Fruit fly (Drosophila melanogaster) whole organism, embryonic: ENCODE results near the gene mthl1.
A peak's percentile ranks its signal among the peaks of the same experiment; 100 is the strongest.

Source experiments
- Bdp1 ChIP-seq: fragments of 200-800 bp; sonication (Bioruptor generic); optimal IDR thresholded peaks from 3 replicates; lab custom pipeline; 2016; ENCODE audit warnings: missing biosample characterization, missing genetic modification characterization
- CG10147 ChIP-seq: fragments of 200-800 bp; sonication (Bioruptor generic); optimal IDR thresholded peaks from 2 replicates; lab custom pipeline; 2019; ENCODE audit warnings: missing biosample characterization, mild to moderate bottlenecking, missing genetic modification characterization, moderate library complexity
- CG10209 ChIP-seq: fragments of 200-800 bp; sonication (Bioruptor generic); optimal IDR thresholded peaks from 3 replicates; lab custom pipeline; 2017; ENCODE audit warnings: missing biosample characterization, mild to moderate bottlenecking, missing genetic modification characterization, missing genetic modification reagents
- CG10431 ChIP-seq: fragments of 200-800 bp; sonication (Bioruptor generic); optimal IDR thresholded peaks from 3 replicates; lab custom pipeline; 2018; ENCODE audit warnings: missing biosample characterization, mild to moderate bottlenecking, missing genetic modification characterization
- CG11398 ChIP-seq: fragments of 200-800 bp; sonication (Bioruptor generic); optimal IDR thresholded peaks from 2 replicates; lab custom pipeline; 2016; ENCODE audit warnings: missing biosample characterization, missing genetic modification characterization
- CG12299 ChIP-seq: fragments of 200-800 bp; sonication (Bioruptor generic); optimal IDR thresholded peaks from 2 replicates; lab custom pipeline; 2018; ENCODE audit warnings: missing biosample characterization, mild to moderate bottlenecking, missing genetic modification characterization
- CG12659 ChIP-seq: fragments of 200-800 bp; sonication (Bioruptor generic); optimal IDR thresholded peaks from 3 replicates; lab custom pipeline; 2017; ENCODE audit warnings: mild to moderate bottlenecking, missing biosample characterization, missing genetic modification reagents, missing genetic modification characterization
- CG13287 ChIP-seq: fragments of 200-800 bp; sonication (Bioruptor generic); IDR thresholded peaks from 2 replicates; pipeline ENCODE4 v1.3.6; 2022; ENCODE audit warnings: missing biosample characterization, missing genetic modification characterization; ENCODE audit not compliant: partially characterized antibody
- CG13296 ChIP-seq: fragments of 200-800 bp; sonication (Bioruptor generic); optimal IDR thresholded peaks from 3 replicates; lab custom pipeline; 2018; ENCODE audit warnings: missing biosample characterization, mild to moderate bottlenecking, missing genetic modification characterization
- CG13775 ChIP-seq: fragments of 200-800 bp; sonication (Bioruptor generic); optimal IDR thresholded peaks from 3 replicates; lab custom pipeline; 2017; ENCODE audit warnings: missing biosample characterization, mild to moderate bottlenecking, missing genetic modification characterization
- CG14050 ChIP-seq: fragments of 200-800 bp; sonication (Bioruptor generic); IDR thresholded peaks from 3 replicates; pipeline ENCODE4 v1.3.6; 2022; ENCODE audit warnings: missing biosample characterization, missing genetic modification characterization
- CG14965 ChIP-seq: fragments of 200-800 bp; sonication (Bioruptor generic); optimal IDR thresholded peaks from 2 replicates; lab custom pipeline; 2016; ENCODE audit warnings: missing biosample characterization, missing genetic modification characterization, borderline replicate concordance
- CG17328 ChIP-seq: fragments of 200-800 bp; sonication (Bioruptor generic); IDR thresholded peaks from 2 replicates; pipeline ENCODE4 v1.3.6; 2022; ENCODE audit warnings: missing biosample characterization, missing genetic modification characterization
- CG17385 ChIP-seq: fragments of 200-800 bp; sonication (Bioruptor generic); optimal IDR thresholded peaks from 3 replicates; lab custom pipeline; 2018; ENCODE audit warnings: missing biosample characterization, mild to moderate bottlenecking, missing genetic modification characterization
- CG17568 ChIP-seq: fragments of 200-800 bp; sonication (Bioruptor generic); optimal IDR thresholded peaks from 2 replicates; lab custom pipeline; 2018; ENCODE audit warnings: missing biosample characterization, mild to moderate bottlenecking, missing genetic modification characterization, moderate library complexity
- CG17612 ChIP-seq: fragments of 200-800 bp; sonication (Bioruptor generic); IDR thresholded peaks from 2 replicates; pipeline ENCODE4 v1.3.6; 2022; ENCODE audit warnings: missing biosample characterization, missing genetic modification characterization
- CG30020 ChIP-seq: fragments of 200-800 bp; optimal IDR thresholded peaks from 2 replicates; lab custom pipeline; 2019; ENCODE audit warnings: missing biosample characterization, mild to moderate bottlenecking, missing genetic modification characterization, moderate library complexity
- CG3065 ChIP-seq: fragments of 200-800 bp; sonication (Bioruptor generic); optimal IDR thresholded peaks from 2 replicates; lab custom pipeline; 2016; ENCODE audit warnings: missing biosample characterization, missing genetic modification characterization
- CG31224 ChIP-seq: fragments of 200-800 bp; sonication (Bioruptor generic); IDR thresholded peaks from 2 replicates; pipeline ENCODE4 v1.3.6; 2022; ENCODE audit warnings: missing biosample characterization, missing genetic modification characterization
- CG33213 ChIP-seq: fragments of 200-800 bp; sonication (Bioruptor generic); optimal IDR thresholded peaks from 3 replicates; lab custom pipeline; 2016; ENCODE audit warnings: missing biosample characterization, missing genetic modification characterization
- CG34376 ChIP-seq: fragments of 200-800 bp; sonication (Bioruptor generic); optimal IDR thresholded peaks from 2 replicates; lab custom pipeline; 2018; ENCODE audit warnings: missing biosample characterization, mild to moderate bottlenecking, missing genetic modification characterization
- CG4282 ChIP-seq: fragments of 200-800 bp; sonication (Bioruptor generic); optimal IDR thresholded peaks from 2 replicates; lab custom pipeline; 2016; ENCODE audit warnings: missing biosample characterization, missing genetic modification characterization
- CG5953 ChIP-seq: fragments of 200-800 bp; sonication (Bioruptor generic); IDR thresholded peaks from 2 replicates; pipeline ENCODE4 v1.3.6; 2022; ENCODE audit warnings: missing biosample characterization, missing genetic modification characterization
- Dip3 ChIP-seq: fragments of 200-800 bp; sonication (Bioruptor generic); optimal IDR thresholded peaks from 3 replicates; lab custom pipeline; 2016; ENCODE audit warnings: missing biosample characterization, missing genetic modification characterization
- Drgx ChIP-seq: fragments of 200-800 bp; sonication (Bioruptor generic); IDR thresholded peaks from 2 replicates; pipeline ENCODE4 v1.3.6; 2022; ENCODE audit warnings: missing biosample characterization, missing genetic modification characterization
- Hr78 ChIP-seq, 2 experiments: fragments of 200-800 bp in 1 of 2; fragments of >200 bp in 1 of 2; sonication (Bioruptor generic) in 1 of 2; optimal IDR thresholded peaks; 2 replicates each; lab custom pipeline; 2017 to 2019; ENCODE audit warnings: missing biosample characterization in 2 of 2, missing genetic modification characterization in 2 of 2, mild to moderate bottlenecking in 1 of 2, moderate library complexity in 1 of 2
- Jarid2 ChIP-seq: fragments of 200-800 bp; sonication (Bioruptor generic); optimal IDR thresholded peaks from 3 replicates; lab custom pipeline; 2017; ENCODE audit warnings: mild to moderate bottlenecking, missing biosample characterization, missing genetic modification reagents, missing genetic modification characterization
- Ssrp ChIP-seq: fragments of 200-800 bp; sonication (Bioruptor generic); optimal IDR thresholded peaks from 2 replicates; lab custom pipeline; 2018; ENCODE audit warnings: missing biosample characterization, mild to moderate bottlenecking, missing genetic modification characterization, moderate library complexity
- Trl ChIP-seq, 3 experiments: fragments of >200 bp in 2 of 3; fragments of 200-800 bp in 1 of 3; sonication (Bioruptor generic) in 1 of 3; optimal IDR thresholded peaks; 2 replicates in 1 of 3; 3 replicates in 2 of 3; lab custom pipeline; 2016 to 2017; ENCODE audit warnings: missing biosample characterization in 1 of 3, missing genetic modification characterization in 1 of 3
- chif ChIP-seq, 2 experiments: fragments of 200-800 bp; sonication (Bioruptor generic); optimal IDR thresholded peaks; 3 replicates each; lab custom pipeline; 2016; ENCODE audit warnings: missing biosample characterization in 2 of 2, missing genetic modification characterization in 2 of 2
- chn ChIP-seq: fragments of 200-800 bp; sonication (Bioruptor generic); optimal IDR thresholded peaks from 2 replicates; lab custom pipeline; 2016; ENCODE audit warnings: missing biosample characterization, missing genetic modification characterization
- dmrt99B ChIP-seq: fragments of 200-800 bp; sonication (Bioruptor generic); optimal IDR thresholded peaks from 2 replicates; lab custom pipeline; 2018; ENCODE audit warnings: missing biosample characterization, mild to moderate bottlenecking, missing genetic modification characterization, moderate library complexity
- ems ChIP-seq: fragments of 200-800 bp; sonication (Bioruptor generic); optimal IDR thresholded peaks from 3 replicates; lab custom pipeline; 2016; ENCODE audit warnings: missing biosample characterization, missing genetic modification characterization
- eyg ChIP-seq: fragments of 200-800 bp; sonication (Bioruptor generic); optimal IDR thresholded peaks from 3 replicates; lab custom pipeline; 2016; ENCODE audit warnings: missing biosample characterization, missing genetic modification characterization
- fu2 ChIP-seq: fragments of 200-800 bp; sonication (Bioruptor generic); optimal IDR thresholded peaks from 2 replicates; lab custom pipeline; 2016; ENCODE audit warnings: missing biosample characterization, missing genetic modification characterization
- gro ChIP-seq: fragments of 200-800 bp; sonication (Bioruptor generic); optimal IDR thresholded peaks from 2 replicates; lab custom pipeline; 2016; ENCODE audit warnings: missing biosample characterization, missing genetic modification characterization
- gt ChIP-seq: fragments of 200-800 bp; sonication (Bioruptor generic); IDR thresholded peaks from 2 replicates; pipeline ENCODE4 v1.3.6; 2022; ENCODE audit warnings: missing biosample characterization, missing genetic modification characterization
- her ChIP-seq: fragments of 200-800 bp; sonication (Bioruptor generic); optimal IDR thresholded peaks from 2 replicates; lab custom pipeline; 2016; ENCODE audit warnings: missing biosample characterization, missing genetic modification characterization
- hth ChIP-seq: fragments of >200 bp; optimal IDR thresholded peaks from 2 replicates; lab custom pipeline; 2017; ENCODE audit warnings: inconsistent platforms
- lab ChIP-seq: fragments of 200-800 bp; sonication (Bioruptor generic); optimal IDR thresholded peaks from 3 replicates; lab custom pipeline; 2017; ENCODE audit warnings: missing biosample characterization, missing genetic modification characterization, mild to moderate bottlenecking, moderate library complexity, missing genetic modification reagents
- lmd ChIP-seq: fragments of 200-800 bp; sonication (Bioruptor generic); IDR thresholded peaks from 2 replicates; pipeline ENCODE4 v1.3.6; 2022; ENCODE audit warnings: missing biosample characterization, missing genetic modification characterization
- nerfin-1 ChIP-seq: fragments of 200-800 bp; sonication (Bioruptor generic); optimal IDR thresholded peaks from 3 replicates; lab custom pipeline; 2019; ENCODE audit warnings: missing biosample characterization, mild to moderate bottlenecking, missing genetic modification characterization, moderate library complexity
- pzg ChIP-seq: fragments of 200-800 bp; sonication (Bioruptor generic); optimal IDR thresholded peaks from 3 replicates; lab custom pipeline; 2018; ENCODE audit warnings: missing biosample characterization, mild to moderate bottlenecking, missing genetic modification characterization, moderate library complexity
- ro ChIP-seq: fragments of 200-800 bp; sonication (Bioruptor generic); IDR thresholded peaks from 2 replicates; pipeline ENCODE4 v1.3.6; 2022; ENCODE audit warnings: missing biosample characterization, missing genetic modification characterization
- tin ChIP-seq: fragments of 200-800 bp; sonication (Bioruptor generic); optimal IDR thresholded peaks from 3 replicates; lab custom pipeline; 2016; ENCODE audit warnings: missing biosample characterization, missing genetic modification characterization
- tio ChIP-seq: fragments of 200-800 bp; sonication (Bioruptor generic); optimal IDR thresholded peaks from 2 replicates; lab custom pipeline; 2017; ENCODE audit warnings: missing biosample characterization, missing genetic modification characterization, inconsistent platforms
- tna ChIP-seq: fragments of 200-800 bp; sonication (Bioruptor generic); IDR thresholded peaks from 2 replicates; pipeline ENCODE4 v1.3.6; 2022; ENCODE audit warnings: missing biosample characterization, missing genetic modification characterization; ENCODE audit not compliant: partially characterized antibody
- vnd ChIP-seq: fragments of 200-800 bp; sonication (Bioruptor generic); IDR thresholded peaks from 3 replicates; pipeline ENCODE4 v1.3.6; 2022; ENCODE audit warnings: missing biosample characterization, missing genetic modification characterization; ENCODE audit not compliant: partially characterized antibody
- wor ChIP-seq: fragments of 200-800 bp; sonication (Bioruptor generic); IDR thresholded peaks from 2 replicates; pipeline ENCODE4 v1.3.6; 2022; ENCODE audit warnings: missing biosample characterization, missing genetic modification characterization
- zfh1 ChIP-seq: fragments of 200-800 bp; sonication (Bioruptor generic); IDR thresholded peaks from 3 replicates; pipeline ENCODE4 v1.3.6; 2022; ENCODE audit warnings: missing biosample characterization, missing genetic modification characterization
- zfh2 ChIP-seq: fragments of 200-800 bp; sonication (Bioruptor generic); optimal IDR thresholded peaks from 2 replicates; lab custom pipeline; 2016; ENCODE audit warnings: missing biosample characterization, missing genetic modification characterization

The mthl1 gene

dm6 chrX:16683765-16684164, 43.0 kb downstream of the mthl1 start, which contains the start of gene Axs (continued):
- no peak for TF ChIP-seq CG17328
- no peak for TF ChIP-seq CG11398
- no peak for TF ChIP-seq eyg (GFP tag; lab: Kevin White, UChicago)
- no peak for TF ChIP-seq CG17568 (GFP tag; lab: Kevin White, UChicago)
- TF ChIP-seq CG13775 (GFP tag; lab: Kevin White, UChicago) = no peak
- no peak for TF ChIP-seq CG14965 (GFP tag; lab: Kevin White, UChicago)
- peak; percentile 58; the same call in 2 of the 3 replicates for TF ChIP-seq vnd (GFP tag; lab: Robert Waterston, UW)
- TF ChIP-seq CG14050 (GFP tag; lab: Robert Waterston, UW) = no peak
- TF ChIP-seq ems = no peak
- no peak for TF ChIP-seq Drgx (GFP tag; lab: Robert Waterston, UW)
- no peak for TF ChIP-seq gt (GFP tag; lab: Robert Waterston, UW)
- peak; percentile 78 for TF ChIP-seq CG17385
- TF ChIP-seq Bdp1 = no peak
- TF ChIP-seq CG34376 = no peak
- no peak for TF ChIP-seq CG10209 (GFP tag; lab: Kevin White, UChicago)
- TF ChIP-seq CG13296 (GFP tag; lab: Kevin White, UChicago) = no peak
- TF ChIP-seq CG5953 (GFP tag; lab: Robert Waterston, UW) = no peak
- no peak for TF ChIP-seq CG33213
- peak; percentile 51 for TF ChIP-seq gro (GFP tag; lab: Kevin White, UChicago)
- no peak for TF ChIP-seq CG17612 (GFP tag; lab: Robert Waterston, UW)
- TF ChIP-seq chif (GFP tag; optimal IDR thresholded peaks at IDR 0.05; lab: Kevin White, UChicago) = peak; percentile 3 to 10
- TF ChIP-seq tna (GFP tag; lab: Robert Waterston, UW) = peak; percentile 74
- no peak for TF ChIP-seq CG12299
- TF ChIP-seq Hr78 (GFP tag; optimal IDR thresholded peaks at IDR 0.05; lab: Kevin White, UChicago) = no peak
- no peak for TF ChIP-seq dmrt99B (tag; lab: Kevin White, UChicago)
- TF ChIP-seq CG3065 (GFP tag; lab: Kevin White, UChicago) = no peak
- no peak for TF ChIP-seq hth (lab: Kevin White, UChicago)
- no peak for TF ChIP-seq CG10147 (GFP tag; lab: Kevin White, UChicago)
- no peak for TF ChIP-seq CG4282 (GFP tag; lab: Kevin White, UChicago)
- no peak for TF ChIP-seq Dip3 (GFP tag; lab: Kevin White, UChicago)
- no peak for TF ChIP-seq Jarid2 (GFP tag; lab: Kevin White, UChicago)
- TF ChIP-seq zfh1 (GFP tag; lab: Robert Waterston, UW) = 0 out of 3 replicates have a peak, but pooled peaks have one; percentile 7
- TF ChIP-seq ro (GFP tag; lab: Robert Waterston, UW) = no peak
- TF ChIP-seq Trl (optimal IDR thresholded peaks at IDR 0.05; lab: Kevin White, UChicago) = no peak
- TF ChIP-seq Trl (GFP tag; optimal IDR thresholded peaks at IDR 0.05; lab: Kevin White, UChicago) = no peak
- no peak for TF ChIP-seq her (GFP tag; lab: Kevin White, UChicago)
- TF ChIP-seq lmd (GFP tag; lab: Robert Waterston, UW) = no peak
- TF ChIP-seq wor = no peak
- no peak for TF ChIP-seq CG10431
- no peak for TF ChIP-seq tin (GFP tag; lab: Kevin White, UChicago)
- peak; percentile 4 for TF ChIP-seq CG30020 (tag; lab: Kevin White, UChicago)
- TF ChIP-seq CG12659 = peak; percentile 50
- no peak for TF ChIP-seq tio (GFP tag; lab: Kevin White, UChicago)
- no peak for TF ChIP-seq CG31224
- no peak for TF ChIP-seq fu2 (GFP tag; lab: Kevin White, UChicago)
- no peak for TF ChIP-seq Ssrp (tag; lab: Kevin White, UChicago)
- peak; percentile 77 for TF ChIP-seq CG13287 (GFP tag; lab: Robert Waterston, UW)
- no peak for TF ChIP-seq nerfin-1 (tag; lab: Kevin White, UChicago)
- peak; percentile 30 for TF ChIP-seq zfh2 (GFP tag; lab: Kevin White, UChicago)
- no peak for TF ChIP-seq lab (GFP tag; lab: Kevin White, UChicago)
- peak; percentile 24 for TF ChIP-seq chn
- peak; percentile 59 for TF ChIP-seq pzg
